Fruit fly (Drosophila melanogaster): ENCODE data around the gene CG9922.
A peak's percentile ranks its signal among the peaks of the same experiment; 100 is the strongest.

CG9922 gene

DNA sequence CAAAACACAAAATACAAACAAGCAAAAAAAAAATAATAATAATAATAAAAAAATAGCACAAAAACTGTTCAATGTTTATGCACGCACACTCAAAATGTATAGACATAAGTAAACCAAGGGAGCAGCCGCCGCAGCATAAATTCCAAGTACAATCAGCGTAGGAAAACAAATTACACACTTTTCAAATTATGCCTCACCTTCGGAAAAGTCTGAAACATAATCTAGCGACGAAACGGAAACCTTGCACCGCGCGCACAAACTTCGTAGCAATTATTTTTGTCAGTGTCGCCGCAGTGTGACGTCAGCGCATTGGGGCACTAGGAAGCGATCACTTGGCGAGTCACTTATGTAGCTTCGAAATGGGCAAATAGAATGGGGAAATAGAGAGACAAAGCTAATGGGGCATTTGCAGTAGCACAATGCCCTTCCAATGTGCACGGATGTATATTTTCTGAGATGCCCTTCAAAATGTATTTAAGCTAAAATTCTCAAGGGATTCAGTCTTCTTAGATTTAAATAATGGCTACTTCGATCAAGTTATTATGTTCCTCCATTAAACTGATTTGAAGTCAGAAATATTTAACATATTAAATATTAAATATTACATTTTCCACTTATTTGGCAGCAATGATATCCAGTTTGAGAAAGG is 19.3 kb downstream of the CG9922 start:
- TF ChIP-seq usp (GFP tag; optimal IDR thresholded peaks at IDR 0.05) = no peak
- TF ChIP-seq EcR (GFP tag; optimal IDR thresholded peaks at IDR 0.05) = no peak
- TF ChIP-seq pan (optimal IDR thresholded peaks at IDR 0.05) = no peak
- TF ChIP-seq psq (optimal IDR thresholded peaks at IDR 0.05) = no peak
- no peak for TF ChIP-seq Dll (optimal IDR thresholded peaks at IDR 0.05)
- no peak for TF ChIP-seq CG8478 (optimal IDR thresholded peaks at IDR 0.05)

DNA sequence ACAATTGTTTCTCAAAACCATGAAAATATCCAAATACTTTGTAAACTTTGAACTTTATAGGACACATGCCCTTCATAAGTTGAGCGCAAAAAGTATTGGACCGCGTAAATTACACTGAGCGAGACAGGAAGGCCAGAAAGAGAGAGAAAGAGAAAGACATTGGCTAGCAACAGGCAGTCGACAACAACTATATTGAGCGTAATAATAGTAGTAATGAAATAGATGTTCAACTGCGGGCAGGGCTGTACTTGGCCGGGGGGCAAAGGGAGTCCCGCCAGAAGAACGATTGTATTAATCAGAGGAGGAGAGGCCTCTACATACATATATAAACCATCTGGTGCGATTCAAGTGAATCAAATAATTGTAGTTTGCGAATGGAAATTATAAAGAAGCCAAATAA is 21.6 kb downstream of the CG9922 start:
- TF ChIP-seq CG8478 (optimal IDR thresholded peaks at IDR 0.05) (no peak), EcR (GFP tag; optimal IDR thresholded peaks at IDR 0.05) (no peak), psq (optimal IDR thresholded peaks at IDR 0.05) (no peak), usp (GFP tag; optimal IDR thresholded peaks at IDR 0.05) (no peak), Dll (optimal IDR thresholded peaks at IDR 0.05) (no peak), pan (optimal IDR thresholded peaks at IDR 0.05) (no peak)

DNA sequence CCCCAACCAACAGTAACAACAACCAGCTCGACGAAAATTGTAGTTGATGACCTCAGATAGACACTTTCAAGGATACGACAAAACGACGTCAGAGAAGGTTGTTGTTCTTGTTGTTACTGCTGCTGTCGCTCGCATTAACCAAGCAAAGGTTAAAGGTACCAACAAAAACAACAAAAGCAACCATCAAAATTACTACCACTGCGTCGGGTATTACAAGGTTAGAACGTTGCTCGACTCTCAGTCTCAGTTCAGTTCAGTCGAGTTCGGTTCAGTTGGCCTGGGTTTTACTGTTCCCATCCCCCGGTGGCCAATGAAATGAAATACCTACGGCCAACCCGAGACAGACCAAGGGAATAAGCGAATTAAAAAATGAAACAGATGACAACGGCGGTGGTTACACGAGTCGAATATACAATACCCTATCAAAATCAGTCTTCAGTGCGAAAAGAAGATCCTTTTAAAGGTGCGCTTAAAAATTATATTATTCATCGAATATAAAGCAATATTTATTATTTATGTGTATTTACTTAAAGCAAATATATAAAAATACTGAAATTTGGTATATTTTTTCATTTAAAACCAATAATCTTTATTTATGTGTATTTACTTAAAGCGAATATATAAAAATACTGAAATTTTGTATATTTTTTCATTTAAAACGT is 22.2 kb downstream of the CG9922 start:
- TF ChIP-seq psq (optimal IDR thresholded peaks at IDR 0.05) (no peak), CG8478 (optimal IDR thresholded peaks at IDR 0.05) (no peak), usp (GFP tag; optimal IDR thresholded peaks at IDR 0.05) (no peak), EcR (GFP tag; optimal IDR thresholded peaks at IDR 0.05) (no peak), pan (optimal IDR thresholded peaks at IDR 0.05) (no peak), Dll (optimal IDR thresholded peaks at IDR 0.05) (no peak)

DNA sequence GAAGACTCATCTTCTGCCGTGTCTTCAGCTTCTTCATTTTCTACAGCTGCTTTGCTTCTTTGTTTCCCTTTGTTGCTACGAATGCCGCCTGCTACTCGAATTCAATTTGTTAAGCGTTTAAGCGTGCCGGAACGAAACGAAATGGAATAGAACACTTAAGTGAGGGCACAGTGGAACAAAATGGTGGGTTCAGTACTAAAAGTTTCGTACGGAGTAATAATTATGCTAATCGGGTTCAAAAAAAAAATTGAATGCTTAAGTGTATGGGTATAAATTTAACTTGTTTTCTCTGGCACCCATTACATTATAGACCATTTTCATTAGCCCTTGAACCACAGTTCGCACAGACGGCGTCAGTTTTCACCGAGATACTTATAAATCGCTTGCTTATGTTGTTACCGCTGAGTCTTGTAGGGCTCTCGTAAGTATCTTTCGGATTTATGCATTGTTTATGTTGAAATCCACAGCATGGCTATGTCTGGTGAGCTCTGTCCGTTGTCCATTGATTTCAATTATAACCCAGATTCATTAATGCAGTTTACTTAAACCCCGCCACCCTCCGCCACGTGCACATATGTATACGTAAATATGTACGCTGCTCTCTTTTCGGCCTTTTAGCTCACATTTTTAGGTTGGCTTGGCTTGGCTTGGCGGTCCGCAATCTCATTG is 23.6 kb downstream of the CG9922 start:
- TF ChIP-seq pan (optimal IDR thresholded peaks at IDR 0.05) (no peak), psq (optimal IDR thresholded peaks at IDR 0.05) (no peak), usp (GFP tag; optimal IDR thresholded peaks at IDR 0.05) (no peak), Dll (optimal IDR thresholded peaks at IDR 0.05) (no peak), CG8478 (optimal IDR thresholded peaks at IDR 0.05) (no peak)

DNA sequence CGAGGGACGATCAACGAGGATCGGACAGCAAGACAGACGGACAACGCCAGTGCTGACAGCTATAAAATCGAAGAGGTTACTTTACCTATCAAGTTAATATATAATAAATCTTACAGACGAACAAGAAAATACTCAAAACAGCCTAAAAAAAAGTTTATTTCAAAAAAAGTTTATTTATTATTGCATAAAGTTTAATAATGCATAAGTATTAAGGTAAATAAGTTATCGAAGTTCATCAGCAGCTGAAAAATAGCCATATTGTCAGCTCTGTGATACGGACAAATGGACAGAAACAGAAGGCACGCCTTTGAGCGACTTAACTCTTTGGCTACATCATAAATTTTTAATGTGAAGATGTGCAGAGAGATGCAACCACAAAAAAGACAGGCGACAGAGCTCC is 24.6 kb downstream of the CG9922 start:
- TF ChIP-seq pan (optimal IDR thresholded peaks at IDR 0.05) (no peak), EcR (GFP tag; optimal IDR thresholded peaks at IDR 0.05) (no peak), Dll (optimal IDR thresholded peaks at IDR 0.05) (no peak), usp (GFP tag; optimal IDR thresholded peaks at IDR 0.05) (no peak), psq (optimal IDR thresholded peaks at IDR 0.05) (no peak), CG8478 (optimal IDR thresholded peaks at IDR 0.05) (no peak)

- no peak for TF ChIP-seq CG8478 (optimal IDR thresholded peaks at IDR 0.05)
- no peak for TF ChIP-seq pan (optimal IDR thresholded peaks at IDR 0.05)
- TF ChIP-seq EcR (GFP tag; optimal IDR thresholded peaks at IDR 0.05) = no peak
- no peak for TF ChIP-seq usp (GFP tag; optimal IDR thresholded peaks at IDR 0.05)
- no peak for TF ChIP-seq Dll (optimal IDR thresholded peaks at IDR 0.05)
- no peak for TF ChIP-seq psq (optimal IDR thresholded peaks at IDR 0.05)
Measured at dm6 chr3R:14011175-14011574, 25.0 kb downstream of the CG9922 start.

DNA sequence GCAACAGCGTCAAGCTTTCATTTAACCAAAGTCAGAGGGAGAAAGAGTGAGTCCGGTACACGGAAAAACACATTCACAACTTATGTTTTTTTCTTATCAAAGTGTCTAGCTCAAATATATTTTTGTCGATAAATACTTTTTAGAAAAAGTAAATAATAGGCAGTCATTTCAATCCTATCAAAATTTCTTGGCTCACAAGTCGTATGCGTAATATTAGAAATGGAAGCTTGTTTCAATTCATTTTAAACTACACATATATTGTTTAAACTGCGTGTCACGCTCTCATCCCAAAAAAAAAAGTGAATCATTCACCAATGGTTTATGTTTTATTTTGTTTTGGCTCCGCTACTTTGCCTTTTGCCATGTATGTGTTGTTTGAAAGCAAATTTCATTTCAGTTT is 26.6 kb downstream of the CG9922 start:
- no peak for TF ChIP-seq EcR (GFP tag; optimal IDR thresholded peaks at IDR 0.05)
- TF ChIP-seq usp (GFP tag; optimal IDR thresholded peaks at IDR 0.05) = no peak
- no peak for TF ChIP-seq pan (optimal IDR thresholded peaks at IDR 0.05)
- TF ChIP-seq psq (optimal IDR thresholded peaks at IDR 0.05) = no peak
- TF ChIP-seq CG8478 (optimal IDR thresholded peaks at IDR 0.05) = no peak
- no peak for TF ChIP-seq Dll (optimal IDR thresholded peaks at IDR 0.05)

DNA sequence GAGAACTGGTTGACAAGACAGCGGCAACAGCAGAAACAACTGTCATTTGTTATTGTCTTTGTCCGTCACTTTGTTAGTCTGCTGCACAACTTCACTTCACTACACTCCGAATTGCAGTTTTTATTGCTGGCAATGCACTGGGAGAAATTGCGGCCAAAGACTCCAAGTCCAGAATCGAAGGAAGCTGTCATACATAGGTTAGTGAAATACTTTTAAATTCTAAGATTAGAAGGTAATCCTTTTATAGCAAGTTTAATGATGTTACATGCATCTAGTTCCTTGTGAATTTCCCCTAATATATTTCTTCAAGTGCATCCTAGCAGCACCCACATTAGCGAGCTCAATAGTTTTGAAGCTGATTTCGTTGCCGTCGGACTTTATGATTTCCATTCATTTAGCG is 27.3 kb downstream of the CG9922 start:
- TF ChIP-seq CG8478 (optimal IDR thresholded peaks at IDR 0.05) (no peak), psq (optimal IDR thresholded peaks at IDR 0.05) (no peak), pan (optimal IDR thresholded peaks at IDR 0.05) (no peak), EcR (GFP tag; optimal IDR thresholded peaks at IDR 0.05) (no peak), Dll (optimal IDR thresholded peaks at IDR 0.05) (no peak), usp (GFP tag; optimal IDR thresholded peaks at IDR 0.05) (no peak)

dm6 chr3R:14007550-14007949 is 28.6 kb downstream of the CG9922 start:
- no peak for TF ChIP-seq CG8478 (optimal IDR thresholded peaks at IDR 0.05)
- no peak for TF ChIP-seq usp (GFP tag; optimal IDR thresholded peaks at IDR 0.05)
- no peak for TF ChIP-seq psq (optimal IDR thresholded peaks at IDR 0.05)
- no peak for TF ChIP-seq EcR (GFP tag; optimal IDR thresholded peaks at IDR 0.05)
- no peak for TF ChIP-seq Dll (optimal IDR thresholded peaks at IDR 0.05)
- no peak for TF ChIP-seq pan (optimal IDR thresholded peaks at IDR 0.05)

- TF ChIP-seq usp (GFP tag; optimal IDR thresholded peaks at IDR 0.05) (no peak), psq (optimal IDR thresholded peaks at IDR 0.05) (no peak), EcR (GFP tag; optimal IDR thresholded peaks at IDR 0.05) (no peak), CG8478 (optimal IDR thresholded peaks at IDR 0.05) (no peak), pan (optimal IDR thresholded peaks at IDR 0.05) (no peak), Dll (optimal IDR thresholded peaks at IDR 0.05) (no peak)
Measured at dm6 chr3R:14006893-14007255, 29.3 kb downstream of the CG9922 start.

dm6 chr3R:14006224-14006892 is 29.8 kb downstream of the CG9922 start:
- TF ChIP-seq EcR (GFP tag; optimal IDR thresholded peaks at IDR 0.05) (peak in 1 of 2 experiments; percentile 2), Dll (optimal IDR thresholded peaks at IDR 0.05) (no peak), usp (GFP tag; optimal IDR thresholded peaks at IDR 0.05) (no peak)

dm6 chr3R:14005152-14005551 is 31.0 kb downstream of the CG9922 start:
- TF ChIP-seq psq (optimal IDR thresholded peaks at IDR 0.05) (no peak), CG8478 (optimal IDR thresholded peaks at IDR 0.05) (no peak), EcR (GFP tag; optimal IDR thresholded peaks at IDR 0.05) (no peak), Dll (optimal IDR thresholded peaks at IDR 0.05) (no peak), usp (GFP tag; optimal IDR thresholded peaks at IDR 0.05) (no peak), pan (optimal IDR thresholded peaks at IDR 0.05) (no peak)

Data from whole organism.